Worm (Caenorhabditis elegans) whole organism, L3 larva: ENCODE results near the gene cpg-9.

Experiments used
- ceh-28 ChIP-seq: fragments of 150-350 bp; optimal IDR thresholded peaks from 2 replicates; lab custom pipeline; 2014; ENCODE audit warnings: missing biosample characterization, missing genetic modification reagents, missing genetic modification characterization
- egl-5 ChIP-seq: fragments of 150-350 bp; optimal IDR thresholded peaks from 2 replicates; lab custom pipeline; 2017; ENCODE audit warnings: missing biosample characterization, missing genetic modification reagents, missing genetic modification characterization, inconsistent platforms
- eor-1 ChIP-seq, 2 experiments: fragments of 150-350 bp; optimal IDR thresholded peaks; 2 replicates each; lab custom pipeline; 2014 to 2018; ENCODE audit warnings: missing biosample characterization in 2 of 2, missing genetic modification characterization in 2 of 2
- fkh-10 ChIP-seq: sonication (generic microtip); optimal IDR thresholded peaks from 2 replicates; lab custom pipeline; 2017; ENCODE audit warnings: missing biosample characterization, missing genetic modification reagents, missing genetic modification characterization
- hmg-11 ChIP-seq: sonication (generic microtip); optimal IDR thresholded peaks from 2 replicates; lab custom pipeline; 2016; ENCODE audit warnings: missing genetic modification characterization, missing compliant biosample characterization
- mml-1 ChIP-seq: fragments of 150-350 bp; sonication (generic microtip); optimal IDR thresholded peaks from 3 replicates; lab custom pipeline; 2014; ENCODE audit warnings: missing biosample characterization, missing genetic modification characterization
- nfya-1 ChIP-seq: sonication (generic microtip); optimal IDR thresholded peaks from 2 replicates; lab custom pipeline; 2017; ENCODE audit warnings: missing genetic modification characterization, mild to moderate bottlenecking, missing compliant biosample characterization, antibody characterized with exemption, moderate library complexity; ENCODE audit not compliant: insufficient read depth
- nhr-25 ChIP-seq: sonication (generic microtip); optimal IDR thresholded peaks from 2 replicates; lab custom pipeline; 2017; ENCODE audit warnings: missing biosample characterization, missing genetic modification characterization
- nhr-28 ChIP-seq: fragments of 150-350 bp; optimal IDR thresholded peaks from 2 replicates; lab custom pipeline; 2014; ENCODE audit warnings: missing biosample characterization, missing genetic modification characterization
- nhr-76 ChIP-seq: fragments of 150-350 bp; sonication (generic microtip); optimal IDR thresholded peaks from 5 replicates; lab custom pipeline; 2014; ENCODE audit warnings: missing biosample characterization, missing genetic modification characterization
- pha-4 ChIP-seq: fragments of 150-350 bp; optimal IDR thresholded peaks from 2 replicates; lab custom pipeline; 2014; ENCODE audit warnings: missing biosample characterization, missing genetic modification reagents, missing genetic modification characterization
- sea-2 ChIP-seq: fragments of 150-350 bp; sonication (generic microtip); optimal IDR thresholded peaks from 4 replicates; lab custom pipeline; 2014; ENCODE audit warnings: missing biosample characterization, missing genetic modification reagents, missing genetic modification characterization
- tbx-2 ChIP-seq: sonication (generic microtip); optimal IDR thresholded peaks from 2 replicates; lab custom pipeline; 2016; ENCODE audit warnings: mild to moderate bottlenecking, missing genetic modification characterization, missing compliant biosample characterization
- ztf-4 ChIP-seq: fragments of 150-350 bp; optimal IDR thresholded peaks from 2 replicates; lab custom pipeline; 2014; ENCODE audit warnings: missing biosample characterization, missing genetic modification characterization

cpg-9 gene

ce11 chrIV:3019438-3019837, 50.6 kb downstream of the cpg-9 start, which contains the start of gene lin-22:
Gene lin-22, plus strand, starts transcription at chrIV:3019738.
- no peak for TF ChIP-seq hmg-11 (tag; lab: Kevin White, UChicago)
- no peak for TF ChIP-seq nhr-28 (tag; lab: Kevin White, UChicago)
- no peak for TF ChIP-seq fkh-10
- no peak for TF ChIP-seq pha-4 (tag; lab: Kevin White, UChicago)
- no peak for TF ChIP-seq tbx-2 (tag; lab: Kevin White, UChicago)
- no peak for TF ChIP-seq egl-5
- no peak for TF ChIP-seq nhr-76 (tag; lab: Kevin White, UChicago)
- TF ChIP-seq, all 47 proteins: peak for 0

ce11 chrIV:3018588-3018987, 51.4 kb downstream of the cpg-9 start:
- TF ChIP-seq sea-2 (GFP tag; lab: Kevin White, UChicago), result no peak
- TF ChIP-seq ztf-4 (tag; lab: Kevin White, UChicago), result no peak
- no peak for TF ChIP-seq mml-1 (tag; lab: Kevin White, UChicago)
- TF ChIP-seq ceh-28 (tag; lab: Kevin White, UChicago), result peak; percentile 4
- TF ChIP-seq eor-1 (tag; optimal IDR thresholded peaks at IDR 0.05; lab: Kevin White, UChicago), result no peak
- TF ChIP-seq nfya-1 (tag; lab: Kevin White, UChicago), result peak; percentile 62
- TF ChIP-seq nhr-25 (tag; lab: Kevin White, UChicago), result peak; percentile 3
